Fruit fly (Drosophila melanogaster) whole organism, embryonic: ENCODE results near the gene CG7568.

ENCODE experiments used
- ATbp ChIP-seq: fragments of 200-800 bp; sonication (Bioruptor generic); optimal IDR thresholded peaks from 2 replicates; lab custom pipeline; 2017; ENCODE audit warnings: missing biosample characterization, mild to moderate bottlenecking, missing genetic modification characterization, missing genetic modification reagents
- Antp ChIP-seq: fragments of 200-800 bp; sonication (Bioruptor generic); optimal IDR thresholded peaks from 3 replicates; lab custom pipeline; 2016; ENCODE audit warnings: missing biosample characterization, missing genetic modification characterization
- CG10209 ChIP-seq: fragments of 200-800 bp; sonication (Bioruptor generic); optimal IDR thresholded peaks from 3 replicates; lab custom pipeline; 2017; ENCODE audit warnings: missing biosample characterization, mild to moderate bottlenecking, missing genetic modification characterization, missing genetic modification reagents
- CG11456 ChIP-seq: fragments of 200-800 bp; sonication (Bioruptor generic); IDR thresholded peaks from 3 replicates; pipeline ENCODE4 v1.3.6; 2022; ENCODE audit warnings: missing biosample characterization, missing genetic modification characterization
- CG12155 ChIP-seq: fragments of 200-800 bp; sonication (Bioruptor generic); optimal IDR thresholded peaks from 3 replicates; lab custom pipeline; 2016; ENCODE audit warnings: missing biosample characterization, missing genetic modification characterization
- CG13424 ChIP-seq: fragments of 200-800 bp; sonication (Bioruptor generic); optimal IDR thresholded peaks from 2 replicates; lab custom pipeline; 2019; ENCODE audit warnings: missing biosample characterization, mild to moderate bottlenecking, missing genetic modification characterization, moderate library complexity
- CG13624 ChIP-seq: fragments of 200-800 bp; sonication (Bioruptor generic); optimal IDR thresholded peaks from 2 replicates; lab custom pipeline; 2016; ENCODE audit warnings: missing biosample characterization, missing genetic modification characterization
- CG14667 ChIP-seq: fragments of 200-800 bp; sonication (Bioruptor generic); IDR thresholded peaks from 2 replicates; pipeline ENCODE4 v1.3.6; 2022; ENCODE audit warnings: missing biosample characterization, missing genetic modification characterization
- CG1603 ChIP-seq: fragments of 200-800 bp; sonication (Bioruptor generic); optimal IDR thresholded peaks from 2 replicates; lab custom pipeline; 2019; ENCODE audit warnings: missing biosample characterization, mild to moderate bottlenecking, missing genetic modification characterization, moderate library complexity
- CG17361 ChIP-seq: fragments of 200-800 bp; sonication (Bioruptor generic); IDR thresholded peaks from 3 replicates; pipeline ENCODE4 v1.3.6; 2022; ENCODE audit warnings: missing biosample characterization, missing genetic modification characterization
- CG17385 ChIP-seq: fragments of 200-800 bp; sonication (Bioruptor generic); optimal IDR thresholded peaks from 3 replicates; lab custom pipeline; 2018; ENCODE audit warnings: missing biosample characterization, mild to moderate bottlenecking, missing genetic modification characterization
- CG2120 ChIP-seq: fragments of 200-800 bp; sonication (Bioruptor generic); optimal IDR thresholded peaks from 3 replicates; lab custom pipeline; 2016; ENCODE audit warnings: missing biosample characterization, missing genetic modification characterization
- CG2712 ChIP-seq: fragments of 200-800 bp; optimal IDR thresholded peaks from 3 replicates; lab custom pipeline; 2019; ENCODE audit warnings: missing biosample characterization, mild to moderate bottlenecking, missing genetic modification characterization, moderate library complexity
- CG32532 ChIP-seq: fragments of 200-800 bp; sonication (Bioruptor generic); IDR thresholded peaks from 2 replicates; pipeline ENCODE4 v1.3.6; 2022; ENCODE audit warnings: missing biosample characterization, missing genetic modification characterization
- CG3847 ChIP-seq: fragments of 200-800 bp; sonication (Bioruptor generic); IDR thresholded peaks from 2 replicates; pipeline ENCODE4 v1.3.6; 2022; ENCODE audit warnings: missing biosample characterization, missing genetic modification characterization
- CG42726 ChIP-seq: fragments of 200-800 bp; sonication (Bioruptor generic); IDR thresholded peaks from 2 replicates; pipeline ENCODE4 v1.3.6; 2022; ENCODE audit warnings: missing biosample characterization, missing genetic modification characterization; ENCODE audit not compliant: partially characterized antibody
- CG43689 ChIP-seq: fragments of 200-800 bp; sonication (Bioruptor generic); IDR thresholded peaks from 2 replicates; pipeline ENCODE4 v1.3.6; 2022; ENCODE audit warnings: missing biosample characterization, missing genetic modification characterization
- CG4424 ChIP-seq: fragments of 200-800 bp; sonication (Bioruptor generic); optimal IDR thresholded peaks from 3 replicates; lab custom pipeline; 2016; ENCODE audit warnings: missing biosample characterization, missing genetic modification characterization
- CG6854 ChIP-seq: fragments of 200-800 bp; sonication (Bioruptor generic); optimal IDR thresholded peaks from 3 replicates; lab custom pipeline; 2017; ENCODE audit warnings: missing biosample characterization, mild to moderate bottlenecking, missing genetic modification characterization
- CG7372 ChIP-seq: fragments of 200-800 bp; sonication (Bioruptor generic); IDR thresholded peaks from 2 replicates; pipeline ENCODE4 v1.3.6; 2022; ENCODE audit warnings: missing biosample characterization, missing genetic modification characterization
- CG7786 ChIP-seq: fragments of 200-800 bp; sonication (Bioruptor generic); optimal IDR thresholded peaks from 2 replicates; lab custom pipeline; 2016; ENCODE audit warnings: missing biosample characterization, missing genetic modification characterization
- CG7839 ChIP-seq: fragments of 200-800 bp; sonication (Bioruptor generic); optimal IDR thresholded peaks from 3 replicates; lab custom pipeline; 2018; ENCODE audit warnings: missing biosample characterization, mild to moderate bottlenecking, missing genetic modification characterization, moderate library complexity
- D19A ChIP-seq: fragments of 200-800 bp; optimal IDR thresholded peaks from 3 replicates; lab custom pipeline; 2019; ENCODE audit warnings: missing biosample characterization, mild to moderate bottlenecking, missing genetic modification characterization, moderate library complexity
- H15 ChIP-seq: fragments of 200-800 bp; sonication (Bioruptor generic); IDR thresholded peaks from 3 replicates; pipeline ENCODE4 v1.3.6; 2022; ENCODE audit warnings: missing biosample characterization, missing genetic modification characterization
- HHEX ChIP-seq: fragments of 200-800 bp; sonication (Bioruptor generic); optimal IDR thresholded peaks from 3 replicates; lab custom pipeline; 2017; ENCODE audit warnings: missing biosample characterization, mild to moderate bottlenecking, missing genetic modification characterization, missing genetic modification reagents
- HLH3B ChIP-seq: fragments of 200-800 bp; sonication (Bioruptor generic); IDR thresholded peaks from 2 replicates; pipeline ENCODE4 v1.3.6; 2022; ENCODE audit warnings: missing biosample characterization, missing genetic modification characterization
- Lhr ChIP-seq: fragments of 200-800 bp; sonication (Bioruptor generic); optimal IDR thresholded peaks from 3 replicates; lab custom pipeline; 2017; ENCODE audit warnings: mild to moderate bottlenecking, missing biosample characterization, missing genetic modification reagents, missing genetic modification characterization
- Med ChIP-seq: fragments of 200-800 bp; sonication (Bioruptor generic); peaks from one replicate; lab custom pipeline; 2016; ENCODE audit warnings: missing biosample characterization, missing genetic modification characterization, mild to moderate bottlenecking, inconsistent platforms, moderate library complexity
- Meics ChIP-seq: fragments of 200-800 bp; sonication (Bioruptor generic); optimal IDR thresholded peaks from 2 replicates; lab custom pipeline; 2017; ENCODE audit warnings: missing biosample characterization, mild to moderate bottlenecking, missing genetic modification characterization
- Myb ChIP-seq: fragments of 200-800 bp; sonication (Bioruptor generic); optimal IDR thresholded peaks from 2 replicates; lab custom pipeline; 2016; ENCODE audit warnings: missing biosample characterization, missing genetic modification characterization
- Oli ChIP-seq: fragments of 200-800 bp; sonication (Bioruptor generic); optimal IDR thresholded peaks from 2 replicates; lab custom pipeline; 2018; ENCODE audit warnings: missing biosample characterization, mild to moderate bottlenecking, missing genetic modification characterization, moderate library complexity
- Pdp1 ChIP-seq, 2 experiments: fragments of 200-800 bp; sonication (Bioruptor generic); optimal IDR thresholded peaks; 3 replicates each; lab custom pipeline; 2016; ENCODE audit warnings: missing biosample characterization in 2 of 2, missing genetic modification characterization in 2 of 2, mild to moderate bottlenecking in 1 of 2, moderate library complexity in 1 of 2
- Ssrp ChIP-seq: fragments of 200-800 bp; sonication (Bioruptor generic); optimal IDR thresholded peaks from 2 replicates; lab custom pipeline; 2018; ENCODE audit warnings: missing biosample characterization, mild to moderate bottlenecking, missing genetic modification characterization, moderate library complexity
- Tbp ChIP-seq: fragments of >200 bp; optimal IDR thresholded peaks from 2 replicates; lab custom pipeline; 2018; ENCODE audit warnings: missing biosample characterization, missing genetic modification characterization
- bab2 ChIP-seq: fragments of 200-800 bp; sonication (Bioruptor generic); optimal IDR thresholded peaks from 2 replicates; lab custom pipeline; 2016; ENCODE audit warnings: missing biosample characterization, missing genetic modification characterization
- chm ChIP-seq: fragments of 200-800 bp; sonication (Bioruptor generic); IDR thresholded peaks from 2 replicates; pipeline ENCODE4 v1.3.6; 2022; ENCODE audit warnings: missing biosample characterization, missing genetic modification characterization
- dm ChIP-seq: fragments of 200-800 bp; sonication (Bioruptor generic); optimal IDR thresholded peaks from 3 replicates; lab custom pipeline; 2016; ENCODE audit warnings: missing biosample characterization, missing genetic modification characterization
- esg ChIP-seq: fragments of 200-800 bp; sonication (Bioruptor generic); conservative IDR thresholded peaks from 2 replicates; pipeline ENCODE4 v1.3.6; 2022; ENCODE audit warnings: missing biosample characterization, missing genetic modification characterization
- gce ChIP-seq: fragments of 200-800 bp; sonication (Bioruptor generic); IDR thresholded peaks from 3 replicates; pipeline ENCODE4 v1.3.6; 2022; ENCODE audit warnings: missing biosample characterization, missing genetic modification characterization
- gem ChIP-seq: fragments of 200-800 bp; sonication (Bioruptor generic); optimal IDR thresholded peaks from 2 replicates; lab custom pipeline; 2019; ENCODE audit warnings: missing biosample characterization, mild to moderate bottlenecking, missing genetic modification characterization, moderate library complexity
- grau ChIP-seq: fragments of 200-800 bp; optimal IDR thresholded peaks from 3 replicates; lab custom pipeline; 2019; ENCODE audit warnings: missing biosample characterization, mild to moderate bottlenecking, missing genetic modification characterization, moderate library complexity
- nmo ChIP-seq: fragments of 200-800 bp; sonication (Bioruptor generic); optimal IDR thresholded peaks from 2 replicates; lab custom pipeline; 2018; ENCODE audit warnings: missing biosample characterization, mild to moderate bottlenecking, missing genetic modification characterization, moderate library complexity
- row ChIP-seq: fragments of 200-800 bp; sonication (Bioruptor generic); IDR thresholded peaks from 3 replicates; pipeline ENCODE4 v1.3.6; 2022; ENCODE audit warnings: missing biosample characterization, missing genetic modification characterization
- scrt ChIP-seq: fragments of 200-800 bp; sonication (Bioruptor generic); optimal IDR thresholded peaks from 2 replicates; lab custom pipeline; 2018; ENCODE audit warnings: missing biosample characterization, mild to moderate bottlenecking, missing genetic modification characterization, moderate library complexity
- shn ChIP-seq: fragments of 200-800 bp; sonication (Bioruptor generic); optimal IDR thresholded peaks from 3 replicates; lab custom pipeline; 2016; ENCODE audit warnings: missing biosample characterization, missing genetic modification characterization
- sisA ChIP-seq: fragments of 200-800 bp; sonication (Bioruptor generic); IDR thresholded peaks from 2 replicates; pipeline ENCODE4 v1.3.6; 2022; ENCODE audit warnings: missing biosample characterization, missing genetic modification characterization
- slou ChIP-seq: fragments of 200-800 bp; sonication (Bioruptor generic); optimal IDR thresholded peaks from 3 replicates; lab custom pipeline; 2016; ENCODE audit warnings: missing biosample characterization, missing genetic modification characterization
- sna ChIP-seq: fragments of 200-800 bp; sonication (Bioruptor generic); IDR thresholded peaks from 2 replicates; pipeline ENCODE4 v1.3.6; 2022; ENCODE audit warnings: missing biosample characterization, missing genetic modification characterization; ENCODE audit not compliant: partially characterized antibody
- tgo ChIP-seq: fragments of 200-800 bp; sonication (Bioruptor generic); IDR thresholded peaks from 3 replicates; pipeline ENCODE4 v1.3.6; 2022; ENCODE audit warnings: missing biosample characterization, missing genetic modification characterization
- tx ChIP-seq: fragments of 200-800 bp; sonication (Bioruptor generic); optimal IDR thresholded peaks from 2 replicates; lab custom pipeline; 2016; ENCODE audit warnings: missing biosample characterization, missing genetic modification characterization

Gene CG7568

DNA sequence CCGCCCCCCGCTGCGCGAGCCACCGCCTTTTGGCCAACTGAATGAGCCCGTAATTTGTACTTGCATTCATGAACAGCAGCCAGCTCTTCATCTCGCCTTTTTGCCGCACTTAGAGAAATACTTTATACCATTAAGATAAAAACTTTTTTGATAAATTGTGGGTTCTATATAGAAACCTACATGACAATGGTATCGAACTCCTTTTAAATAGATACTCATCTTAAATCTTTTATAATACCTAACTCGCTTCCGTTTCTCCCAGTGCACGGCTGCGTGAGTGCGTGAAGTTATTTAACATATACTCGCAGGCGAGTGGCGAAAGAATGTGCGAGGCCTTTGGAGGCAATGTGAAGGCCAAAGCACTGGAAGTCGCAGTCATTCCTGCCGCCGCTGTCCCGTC lies 25.2 kb upstream of the CG7568 start (continued):
- TF ChIP-seq tx (GFP tag; lab: Kevin White, UChicago) (no peak), H15 (GFP tag; lab: Robert Waterston, UW) (0 out of 3 replicates have a peak, but pooled peaks have one; percentile 17), D19A (tag; lab: Kevin White, UChicago) (peak; percentile 14), Lhr (GFP tag; lab: Kevin White, UChicago) (no peak), CG7372 (0 out of 2 replicates have a peak, but pooled peaks have one; percentile 6), dm (GFP tag; lab: Kevin White, UChicago) (no peak), chm (GFP tag; lab: Robert Waterston, UW) (peak; percentile 57), CG6854 (GFP tag; lab: Kevin White, UChicago) (peak; percentile 6), Oli (tag; lab: Kevin White, UChicago) (peak; percentile 26), scrt (GFP tag; lab: Kevin White, UChicago) (peak; percentile 25), sisA (GFP tag; lab: Robert Waterston, UW) (peak; percentile 33; the same call in 1 of the 2 replicates), bab2 (GFP tag; lab: Kevin White, UChicago) (no peak), Med (GFP tag; lab: Kevin White, UChicago) (peak; percentile 81), CG2120 (GFP tag; lab: Kevin White, UChicago) (peak; percentile 46), Tbp (no peak), nmo (peak; percentile 0), gem (tag; lab: Kevin White, UChicago) (peak; percentile 64), grau (peak; percentile 45), HHEX (GFP tag; lab: Kevin White, UChicago) (peak; percentile 24), HLH3B (peak; percentile 67), CG11456 (GFP tag; lab: Robert Waterston, UW) (peak; percentile 64; the same call in 1 of the 3 replicates), CG7786 (GFP tag; lab: Kevin White, UChicago) (no peak), sna (no peak), tgo (GFP tag; lab: Robert Waterston, UW) (peak; percentile 35; the same call in 2 of the 3 replicates), gce (0 out of 3 replicates have a peak, but pooled peaks have one; percentile 37), row (GFP tag; lab: Robert Waterston, UW) (peak; percentile 59), CG13424 (tag; lab: Kevin White, UChicago) (peak; percentile 41), Antp (GFP tag; lab: Kevin White, UChicago) (no peak), shn (no peak), CG17361 (GFP tag; lab: Robert Waterston, UW) (peak; percentile 35; the same call in 1 of the 3 replicates), slou (GFP tag; lab: Kevin White, UChicago) (no peak), CG13624 (GFP tag; lab: Kevin White, UChicago) (peak; percentile 18), CG17385 (GFP tag; lab: Kevin White, UChicago) (peak; percentile 12), CG32532 (GFP tag; lab: Robert Waterston, UW) (peak; percentile 50; the same call in 1 of the 2 replicates), esg (GFP tag; lab: Robert Waterston, UW) (peak; percentile 36; the same call in 1 of the 2 replicates), CG42726 (GFP tag; lab: Robert Waterston, UW) (no peak), Meics (GFP tag; lab: Kevin White, UChicago) (peak; percentile 53), CG43689 (GFP tag; lab: Robert Waterston, UW) (no peak), ATbp (GFP tag; lab: Kevin White, UChicago) (peak; percentile 15), CG14667 (GFP tag; lab: Robert Waterston, UW) (peak; percentile 26; the same call in 1 of the 2 replicates), CG10209 (GFP tag; lab: Kevin White, UChicago) (peak; percentile 15), CG12155 (GFP tag; lab: Kevin White, UChicago) (peak; percentile 9), CG7839 (peak; percentile 64), Ssrp (tag; lab: Kevin White, UChicago) (peak; percentile 30), CG2712 (tag; lab: Kevin White, UChicago) (peak; percentile 61), Pdp1 (GFP tag; optimal IDR thresholded peaks at IDR 0.05; lab: Kevin White, UChicago) (peak in 1 of 2 experiments; percentile 26), CG1603 (tag; lab: Kevin White, UChicago) (peak; percentile 50), CG3847 (GFP tag; lab: Robert Waterston, UW) (0 out of 2 replicates have a peak, but pooled peaks have one; percentile 10), Myb (peak; percentile 3), CG4424 (peak; percentile 45)
